Worm (Caenorhabditis elegans): Measurements from ENCODE around the gene mdt-8.

Gene mdt-8

ce11 chrII:11568670-11569069, 35.1 kb upstream of the mdt-8 start:
- TF ChIP-seq pqm-1 (tag; optimal IDR thresholded peaks at IDR 0.05) = no peak
- no peak for TF ChIP-seq npax-4 (tag; optimal IDR thresholded peaks at IDR 0.05)
- TF ChIP-seq ceh-6 (GFP tag; optimal IDR thresholded peaks at IDR 0.05) = no peak
- no peak for TF ChIP-seq sox-4 (tag; optimal IDR thresholded peaks at IDR 0.05)
- no peak for TF ChIP-seq fkh-10 (GFP tag; optimal IDR thresholded peaks at IDR 0.05)
- TF ChIP-seq ceh-30 (tag; optimal IDR thresholded peaks at IDR 0.05) = no peak
- TF ChIP-seq pag-3 (tag; optimal IDR thresholded peaks at IDR 0.05; ENCODE audit: borderline replicate concordance) = no peak
- no peak for TF ChIP-seq ceh-14 (tag; optimal IDR thresholded peaks at IDR 0.05)
- TF ChIP-seq pha-2 (tag; optimal IDR thresholded peaks at IDR 0.05) = no peak
- no peak for TF ChIP-seq ceh-18 (tag; optimal IDR thresholded peaks at IDR 0.05)
- TF ChIP-seq tbx-2 (tag; optimal IDR thresholded peaks at IDR 0.05) = no peak
- no peak for TF ChIP-seq F13H6.1 (tag; optimal IDR thresholded peaks at IDR 0.05)
- TF ChIP-seq hlh-15 (tag; optimal IDR thresholded peaks at IDR 0.05) = no peak
- no peak for TF ChIP-seq K02D7.2 (tag; optimal IDR thresholded peaks at IDR 0.05)
- TF ChIP-seq hlh-8 (tag; optimal IDR thresholded peaks at IDR 0.05) = no peak
- TF ChIP-seq hlh-13 (GFP tag; optimal IDR thresholded peaks at IDR 0.05) = no peak
- no peak for TF ChIP-seq lim-6 (tag; optimal IDR thresholded peaks at IDR 0.05)
- no peak for TF ChIP-seq rnt-1 (tag; optimal IDR thresholded peaks at IDR 0.05)

ce11 chrII:11566970-11567711, 33.5 kb upstream of the mdt-8 start, which contains the start of gene F54D5.5:
F54D5.5 (minus strand) TSS chrII:11567020.
- peak; percentile 33 for TF ChIP-seq dmd-4 (tag; optimal IDR thresholded peaks at IDR 0.05; ENCODE audit: borderline replicate concordance)
- no peak for TF ChIP-seq odd-2 (tag; optimal IDR thresholded peaks at IDR 0.05)
- peak; percentile 89 for TF ChIP-seq ceh-31 (tag; optimal IDR thresholded peaks at IDR 0.05)
- TF ChIP-seq ceh-14 (tag; optimal IDR thresholded peaks at IDR 0.05) = peak; percentile 76
- no peak for TF ChIP-seq mec-3 (tag; optimal IDR thresholded peaks at IDR 0.05; ENCODE audit: borderline replicate concordance)
- no peak for TF ChIP-seq Y22D7AL.16 (tag; optimal IDR thresholded peaks at IDR 0.05)
- TF ChIP-seq ceh-24 (tag; optimal IDR thresholded peaks at IDR 0.05) = no peak
- no peak for TF ChIP-seq nhr-11 (tag; optimal IDR thresholded peaks at IDR 0.05)
- no peak for TF ChIP-seq zip-5 (tag; optimal IDR thresholded peaks at IDR 0.05)
- peak; percentile 77 for TF ChIP-seq tbx-2 (tag; optimal IDR thresholded peaks at IDR 0.05)
- TF ChIP-seq sox-4 (tag; optimal IDR thresholded peaks at IDR 0.05) = no peak
- peak; percentile 68 for TF ChIP-seq ceh-34 (tag; optimal IDR thresholded peaks at IDR 0.05)
- no peak for TF ChIP-seq C38D4.7 (GFP tag; optimal IDR thresholded peaks at IDR 0.05)
- peak; percentile 17 for TF ChIP-seq pros-1 (tag; optimal IDR thresholded peaks at IDR 0.05)
- TF ChIP-seq dve-1 (tag; optimal IDR thresholded peaks at IDR 0.05) = no peak
- TF ChIP-seq nfya-1 (tag; optimal IDR thresholded peaks at IDR 0.05) = peak; percentile 82
- TF ChIP-seq hlh-30 (tag; optimal IDR thresholded peaks at IDR 0.05; ENCODE audit: insufficient read depth) = peak; percentile 59
- TF ChIP-seq unc-42 (tag; optimal IDR thresholded peaks at IDR 0.05) = peak; percentile 87
- peak; percentile 34 for TF ChIP-seq sdc-2 (tag; optimal IDR thresholded peaks at IDR 0.05)
- no peak for TF ChIP-seq unc-86 (tag; optimal IDR thresholded peaks at IDR 0.05)
- peak; percentile 58 for TF ChIP-seq rnt-1 (tag; optimal IDR thresholded peaks at IDR 0.05)
- peak; percentile 66 for TF ChIP-seq ref-2 (tag; optimal IDR thresholded peaks at IDR 0.05)
- peak; percentile 9 for TF ChIP-seq tbx-7 (tag; optimal IDR thresholded peaks at IDR 0.05)

ce11 chrII:11564127-11564526, 30.5 kb upstream of the mdt-8 start, which contains the start of gene F54D5.15:
F54D5.15 (minus strand) TSS chrII:11564227.
- TF ChIP-seq F13H6.1 (tag; optimal IDR thresholded peaks at IDR 0.05) (no peak), che-1 (tag; optimal IDR thresholded peaks at IDR 0.05) (no peak), ceh-48 (tag; optimal IDR thresholded peaks at IDR 0.05) (no peak), ceh-19 (GFP tag; optimal IDR thresholded peaks at IDR 0.05) (no peak), tbx-2 (tag; optimal IDR thresholded peaks at IDR 0.05) (no peak), lin-11 (tag; optimal IDR thresholded peaks at IDR 0.05) (no peak), syd-9 (tag; optimal IDR thresholded peaks at IDR 0.05) (no peak), ref-2 (tag; optimal IDR thresholded peaks at IDR 0.05) (no peak), ceh-31 (tag; optimal IDR thresholded peaks at IDR 0.05) (no peak), ceh-14 (tag; optimal IDR thresholded peaks at IDR 0.05) (no peak), T23F11.4 (GFP tag; optimal IDR thresholded peaks at IDR 0.05) (no peak), fkh-10 (GFP tag; optimal IDR thresholded peaks at IDR 0.05) (no peak)

Measured in whole organism, late embryonic.